Worm (Caenorhabditis elegans) whole organism, L3 larva: Measurements from ENCODE around the gene afmd-2.

ENCODE experiments used
- R02D3.7 ChIP-seq: fragments of 150-350 bp; optimal IDR thresholded peaks from 2 replicates; lab custom pipeline; 2014; ENCODE audit warnings: missing biosample characterization, missing genetic modification characterization
- aly-2 ChIP-seq: fragments of 150-350 bp; optimal IDR thresholded peaks from 2 replicates; lab custom pipeline; 2014; ENCODE audit warnings: missing biosample characterization, missing genetic modification characterization
- ama-1 ChIP-seq: fragments of 150-350 bp; optimal IDR thresholded peaks from 2 replicates; lab custom pipeline; 2018
- ceh-16 ChIP-seq: sonication (generic microtip); optimal IDR thresholded peaks from 2 replicates; lab custom pipeline; 2017; ENCODE audit warnings: missing biosample characterization, missing genetic modification characterization
- ceh-28 ChIP-seq: fragments of 150-350 bp; optimal IDR thresholded peaks from 2 replicates; lab custom pipeline; 2014; ENCODE audit warnings: missing biosample characterization, missing genetic modification reagents, missing genetic modification characterization
- ceh-82 ChIP-seq: fragments of 150-350 bp; optimal IDR thresholded peaks from 2 replicates; lab custom pipeline; 2014; ENCODE audit warnings: missing biosample characterization, missing genetic modification characterization
- ceh-9 ChIP-seq: sonication (generic microtip); optimal IDR thresholded peaks from 2 replicates; lab custom pipeline; 2018; ENCODE audit warnings: missing biosample characterization, missing genetic modification characterization
- daf-12 ChIP-seq: fragments of 150-350 bp; optimal IDR thresholded peaks from 2 replicates; lab custom pipeline; 2014; ENCODE audit warnings: missing biosample characterization, missing genetic modification reagents, missing genetic modification characterization
- egl-27 ChIP-seq: sonication (generic microtip); optimal IDR thresholded peaks from 4 replicates; lab custom pipeline; 2017; ENCODE audit warnings: missing biosample characterization, missing genetic modification reagents, missing genetic modification characterization
- egl-5 ChIP-seq: fragments of 150-350 bp; optimal IDR thresholded peaks from 2 replicates; lab custom pipeline; 2017; ENCODE audit warnings: missing biosample characterization, missing genetic modification reagents, missing genetic modification characterization, inconsistent platforms
- elt-3 ChIP-seq, 3 experiments: fragments of 150-350 bp in 1 of 3; sonication (generic microtip) in 2 of 3; optimal IDR thresholded peaks; 2 replicates in 2 of 3; 4 replicates in 1 of 3; lab custom pipeline; 2014 to 2017; ENCODE audit warnings: missing biosample characterization in 3 of 3, missing genetic modification characterization in 3 of 3
- eor-1 ChIP-seq, 2 experiments: fragments of 150-350 bp; optimal IDR thresholded peaks; 2 replicates each; lab custom pipeline; 2014 to 2018; ENCODE audit warnings: missing biosample characterization in 2 of 2, missing genetic modification characterization in 2 of 2
- fkh-10 ChIP-seq: sonication (generic microtip); optimal IDR thresholded peaks from 2 replicates; lab custom pipeline; 2017; ENCODE audit warnings: missing biosample characterization, missing genetic modification reagents, missing genetic modification characterization
- fkh-2 ChIP-seq: fragments of 150-350 bp; optimal IDR thresholded peaks from 2 replicates; lab custom pipeline; 2014; ENCODE audit warnings: missing biosample characterization, missing genetic modification reagents, missing genetic modification characterization
- fos-1 ChIP-seq: fragments of 150-350 bp; optimal IDR thresholded peaks from 2 replicates; lab custom pipeline; 2014; ENCODE audit warnings: missing biosample characterization, missing genetic modification characterization
- hmg-11 ChIP-seq: sonication (generic microtip); optimal IDR thresholded peaks from 2 replicates; lab custom pipeline; 2016; ENCODE audit warnings: missing genetic modification characterization, missing compliant biosample characterization
- lin-15B ChIP-seq: fragments of 150-350 bp; optimal IDR thresholded peaks from 2 replicates; lab custom pipeline; 2014; ENCODE audit warnings: missing biosample characterization, missing genetic modification characterization
- lsy-12 ChIP-seq: sonication (generic microtip); optimal IDR thresholded peaks from 2 replicates; lab custom pipeline; 2016; ENCODE audit warnings: mild to moderate bottlenecking, missing genetic modification characterization, missing compliant biosample characterization
- mml-1 ChIP-seq: fragments of 150-350 bp; sonication (generic microtip); optimal IDR thresholded peaks from 3 replicates; lab custom pipeline; 2014; ENCODE audit warnings: missing biosample characterization, missing genetic modification characterization
- nfya-1 ChIP-seq: sonication (generic microtip); optimal IDR thresholded peaks from 2 replicates; lab custom pipeline; 2017; ENCODE audit warnings: missing genetic modification characterization, mild to moderate bottlenecking, missing compliant biosample characterization, antibody characterized with exemption, moderate library complexity; ENCODE audit not compliant: insufficient read depth
- nhr-11 ChIP-seq: fragments of 150-350 bp; optimal IDR thresholded peaks from 2 replicates; lab custom pipeline; 2014; ENCODE audit warnings: missing biosample characterization, missing genetic modification characterization
- nhr-12 ChIP-seq: fragments of 150-350 bp; optimal IDR thresholded peaks from 2 replicates; lab custom pipeline; 2014; ENCODE audit warnings: missing biosample characterization, missing genetic modification characterization
- nhr-23 ChIP-seq: fragments of 150-350 bp; optimal IDR thresholded peaks from 2 replicates; lab custom pipeline; 2014; ENCODE audit warnings: missing biosample characterization, missing genetic modification reagents, missing genetic modification characterization
- nhr-237 ChIP-seq: fragments of 150-350 bp; optimal IDR thresholded peaks from 2 replicates; lab custom pipeline; 2014; ENCODE audit warnings: missing biosample characterization, missing genetic modification characterization
- nhr-25 ChIP-seq: sonication (generic microtip); optimal IDR thresholded peaks from 2 replicates; lab custom pipeline; 2017; ENCODE audit warnings: missing biosample characterization, missing genetic modification characterization
- nhr-28 ChIP-seq: fragments of 150-350 bp; optimal IDR thresholded peaks from 2 replicates; lab custom pipeline; 2014; ENCODE audit warnings: missing biosample characterization, missing genetic modification characterization
- nhr-43 ChIP-seq: sonication (generic microtip); optimal IDR thresholded peaks from 2 replicates; lab custom pipeline; 2016; ENCODE audit warnings: mild to moderate bottlenecking, missing genetic modification characterization, missing compliant biosample characterization; ENCODE audit not compliant: poor library complexity, severe bottlenecking
- nhr-67 ChIP-seq: fragments of 150-350 bp; optimal IDR thresholded peaks from 2 replicates; lab custom pipeline; 2014; ENCODE audit warnings: missing biosample characterization, missing genetic modification characterization
- nhr-76 ChIP-seq: fragments of 150-350 bp; sonication (generic microtip); optimal IDR thresholded peaks from 5 replicates; lab custom pipeline; 2014; ENCODE audit warnings: missing biosample characterization, missing genetic modification characterization
- nhr-77 ChIP-seq: fragments of 150-350 bp; optimal IDR thresholded peaks from 2 replicates; lab custom pipeline; 2014; ENCODE audit warnings: missing biosample characterization, missing genetic modification characterization
- pha-4 ChIP-seq: fragments of 150-350 bp; optimal IDR thresholded peaks from 2 replicates; lab custom pipeline; 2014; ENCODE audit warnings: missing biosample characterization, missing genetic modification reagents, missing genetic modification characterization
- pqm-1 ChIP-seq: fragments of 150-350 bp; optimal IDR thresholded peaks from 2 replicates; lab custom pipeline; 2017; ENCODE audit warnings: missing biosample characterization, missing genetic modification characterization, inconsistent platforms
- sea-2 ChIP-seq: fragments of 150-350 bp; sonication (generic microtip); optimal IDR thresholded peaks from 4 replicates; lab custom pipeline; 2014; ENCODE audit warnings: missing biosample characterization, missing genetic modification reagents, missing genetic modification characterization
- skn-1 ChIP-seq: fragments of 150-350 bp; optimal IDR thresholded peaks from 2 replicates; lab custom pipeline; 2014; ENCODE audit warnings: missing biosample characterization, missing genetic modification characterization
- snpc-4 ChIP-seq: fragments of 150-350 bp; optimal IDR thresholded peaks from 2 replicates; lab custom pipeline; 2014; ENCODE audit warnings: missing biosample characterization, missing genetic modification characterization
- tbx-2 ChIP-seq: sonication (generic microtip); optimal IDR thresholded peaks from 2 replicates; lab custom pipeline; 2016; ENCODE audit warnings: mild to moderate bottlenecking, missing genetic modification characterization, missing compliant biosample characterization
- unc-39 ChIP-seq: sonication (generic microtip); optimal IDR thresholded peaks from 4 replicates; lab custom pipeline; 2017; ENCODE audit warnings: missing biosample characterization, missing genetic modification characterization
- unc-62 ChIP-seq: fragments of 150-350 bp; sonication (generic microtip); optimal IDR thresholded peaks from 4 replicates; lab custom pipeline; 2014; ENCODE audit warnings: missing biosample characterization, missing genetic modification reagents, missing genetic modification characterization
- zag-1 ChIP-seq: fragments of 150-350 bp; optimal IDR thresholded peaks from 2 replicates; lab custom pipeline; 2014; ENCODE audit warnings: missing biosample characterization, missing genetic modification characterization

The afmd-2 gene

DNA sequence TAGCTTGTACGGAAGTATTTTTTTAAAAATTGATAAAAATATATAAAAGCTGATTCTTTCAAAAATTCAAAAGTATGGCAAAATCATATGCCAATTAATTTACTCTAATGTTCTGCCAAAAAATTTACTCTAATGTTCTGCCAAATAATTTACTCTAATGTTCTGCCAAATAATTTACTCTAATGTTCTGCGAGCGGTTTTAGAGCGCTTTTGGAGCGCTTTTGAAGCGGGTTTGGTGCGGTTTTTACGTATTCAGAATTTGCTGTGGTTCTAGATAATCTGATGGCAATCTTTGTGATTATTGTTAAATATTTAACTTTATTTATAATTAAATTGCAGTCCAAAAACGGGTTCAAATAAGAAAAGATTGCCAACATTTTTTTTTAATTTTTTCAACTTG is 40.3 kb downstream of the afmd-2 start:
- TF ChIP-seq unc-39 (tag; lab: Kevin White, UChicago) (no peak), ceh-9 (tag; lab: Kevin White, UChicago) (no peak), R02D3.7 (no peak), ama-1 (lab: Kevin White, UChicago) (no peak), pha-4 (tag; lab: Kevin White, UChicago) (no peak), nhr-77 (tag; lab: Kevin White, UChicago) (no peak), ceh-16 (no peak), snpc-4 (tag; lab: Kevin White, UChicago) (no peak), lsy-12 (tag; lab: Kevin White, UChicago) (no peak), nhr-43 (tag; lab: Kevin White, UChicago) (no peak), nhr-25 (no peak), ceh-82 (tag; lab: Kevin White, UChicago) (no peak), lin-15B (tag; lab: Kevin White, UChicago) (no peak), nhr-11 (no peak), hmg-11 (tag; lab: Kevin White, UChicago) (no peak), eor-1 (tag; optimal IDR thresholded peaks at IDR 0.05; lab: Kevin White, UChicago) (no peak), daf-12 (tag; lab: Kevin White, UChicago) (no peak), pqm-1 (tag; lab: Kevin White, UChicago) (no peak)

DNA sequence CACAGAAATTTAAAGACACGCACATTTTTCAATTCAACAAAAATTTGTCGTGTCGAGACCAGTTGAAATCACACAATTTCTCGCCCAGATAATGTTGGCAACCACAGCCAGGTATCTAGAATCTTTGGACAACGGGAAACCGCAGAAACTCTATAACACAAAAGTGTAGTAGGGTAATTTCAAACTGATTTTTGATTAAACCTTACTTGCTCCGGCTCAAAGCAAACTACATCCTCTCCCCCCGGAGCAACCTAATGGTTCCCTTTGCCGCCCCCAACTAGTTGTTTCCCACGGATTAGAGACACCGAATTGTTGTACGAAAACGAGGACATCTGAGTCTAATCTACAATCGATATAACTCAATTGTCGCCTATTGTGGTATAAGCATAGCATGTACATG is 45.3 kb downstream of the afmd-2 start:
- TF ChIP-seq fkh-10 (no peak), egl-5 (tag; lab: Kevin White, UChicago) (no peak), ceh-82 (tag; lab: Kevin White, UChicago) (no peak), sea-2 (GFP tag; lab: Kevin White, UChicago) (no peak), pqm-1 (tag; lab: Kevin White, UChicago) (no peak), unc-62 (no peak), tbx-2 (tag; lab: Kevin White, UChicago) (no peak), unc-39 (tag; lab: Kevin White, UChicago) (no peak), fos-1 (tag; lab: Kevin White, UChicago) (no peak), nhr-67 (tag; lab: Kevin White, UChicago) (no peak), nhr-11 (no peak), nhr-43 (tag; lab: Kevin White, UChicago) (no peak), nhr-237 (tag; lab: Kevin White, UChicago) (no peak), skn-1 (no peak), nhr-76 (tag; lab: Kevin White, UChicago) (no peak), nhr-28 (tag; lab: Kevin White, UChicago) (no peak), mml-1 (tag; lab: Kevin White, UChicago) (no peak), lsy-12 (tag; lab: Kevin White, UChicago) (no peak)

DNA sequence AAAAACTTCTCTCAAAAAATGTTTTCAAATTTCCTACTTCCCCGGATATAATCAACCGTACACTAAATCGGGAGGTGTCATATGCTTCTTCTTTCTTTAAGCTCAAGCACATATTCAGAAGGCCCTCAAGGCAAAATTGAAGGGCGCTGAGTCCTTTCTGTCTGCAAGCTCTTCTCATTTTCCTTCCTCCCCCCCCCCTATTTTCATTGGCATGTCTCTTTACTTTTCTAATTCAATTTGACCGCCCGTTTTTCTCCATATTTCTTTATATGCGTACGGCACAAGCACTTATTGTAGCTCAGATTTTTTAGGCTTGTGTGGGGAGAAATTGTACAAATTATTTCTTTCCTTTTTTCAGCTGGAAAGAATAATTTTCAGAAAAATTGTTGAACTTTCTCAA is 46.5 kb downstream of the afmd-2 start:
- TF ChIP-seq nhr-77 (tag; lab: Kevin White, UChicago) (no peak), nhr-23 (no peak), egl-5 (tag; lab: Kevin White, UChicago) (no peak)

DNA sequence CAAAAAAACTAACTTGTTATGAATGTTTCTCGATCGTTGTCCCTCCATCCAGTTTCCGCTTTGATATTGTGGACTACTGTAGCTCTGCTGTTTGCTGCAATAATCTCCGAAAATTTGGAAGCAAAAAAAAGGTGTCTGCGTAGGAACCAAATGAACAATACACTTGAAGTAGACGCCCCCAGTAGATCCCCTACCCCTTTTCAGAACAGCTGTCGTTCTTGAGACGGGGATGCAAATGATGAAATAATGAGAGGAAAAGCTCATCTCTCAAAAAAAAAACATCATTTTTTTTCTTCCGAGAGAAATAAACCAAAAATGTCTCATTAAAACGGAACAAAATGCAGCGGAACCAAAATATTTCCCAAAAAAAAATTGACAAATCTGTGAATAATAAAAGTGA is 48.4 kb downstream of the afmd-2 start:
- TF ChIP-seq elt-3 (tag; optimal IDR thresholded peaks at IDR 0.05; lab: Kevin White, UChicago) (no peak), nhr-25 (no peak), R02D3.7 (no peak), eor-1 (tag; optimal IDR thresholded peaks at IDR 0.05; lab: Kevin White, UChicago) (no peak), egl-5 (tag; lab: Kevin White, UChicago) (peak; percentile 9)

DNA sequence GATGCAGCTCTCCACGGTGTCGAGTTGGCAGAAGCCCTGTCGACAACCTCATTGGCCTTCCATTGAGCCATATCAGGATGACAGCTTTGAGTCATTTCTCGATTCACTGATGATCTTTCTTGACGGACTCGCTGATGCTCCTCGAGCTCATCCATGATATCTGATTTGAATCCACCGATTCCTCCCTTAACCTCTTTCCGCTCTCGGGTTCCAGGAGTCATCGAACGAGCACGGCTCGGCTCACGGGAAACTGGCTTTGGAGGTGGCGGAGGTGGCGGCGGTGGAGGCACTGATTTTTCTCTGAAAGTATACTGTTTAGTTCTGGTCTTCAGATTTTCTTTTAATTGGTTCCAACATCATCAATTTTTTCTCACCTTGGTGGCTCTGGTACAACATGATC is 50.0 kb downstream of the afmd-2 start:
- no peak for TF ChIP-seq egl-27 (tag; lab: Kevin White, UChicago)
- no peak for TF ChIP-seq ama-1 (lab: Kevin White, UChicago)
- no peak for TF ChIP-seq nhr-12 (tag; lab: Kevin White, UChicago)
- no peak for TF ChIP-seq zag-1 (tag; lab: Kevin White, UChicago)
- TF ChIP-seq egl-5 (tag; lab: Kevin White, UChicago) = no peak
- TF ChIP-seq fkh-2 (tag; lab: Kevin White, UChicago) = no peak
- TF ChIP-seq sea-2 (GFP tag; lab: Kevin White, UChicago) = no peak
- no peak for TF ChIP-seq nfya-1 (tag; lab: Kevin White, UChicago)
- no peak for TF ChIP-seq tbx-2 (tag; lab: Kevin White, UChicago)
- TF ChIP-seq lin-15B (tag; lab: Kevin White, UChicago) = no peak
- TF ChIP-seq mml-1 (tag; lab: Kevin White, UChicago) = no peak
- TF ChIP-seq ceh-82 (tag; lab: Kevin White, UChicago) = no peak
- TF ChIP-seq nhr-25 = no peak
- TF ChIP-seq pha-4 (tag; lab: Kevin White, UChicago) = no peak
- TF ChIP-seq fos-1 (tag; lab: Kevin White, UChicago) = no peak
- TF ChIP-seq snpc-4 (tag; lab: Kevin White, UChicago) = no peak
- TF ChIP-seq eor-1 (tag; optimal IDR thresholded peaks at IDR 0.05; lab: Kevin White, UChicago) = no peak
- no peak for TF ChIP-seq R02D3.7
- no peak for TF ChIP-seq aly-2 (tag; lab: Kevin White, UChicago)
- TF ChIP-seq ceh-28 (tag; lab: Kevin White, UChicago) = no peak
